Worm (Caenorhabditis elegans): ENCODE data around the gene R02D5.9.

DNA sequence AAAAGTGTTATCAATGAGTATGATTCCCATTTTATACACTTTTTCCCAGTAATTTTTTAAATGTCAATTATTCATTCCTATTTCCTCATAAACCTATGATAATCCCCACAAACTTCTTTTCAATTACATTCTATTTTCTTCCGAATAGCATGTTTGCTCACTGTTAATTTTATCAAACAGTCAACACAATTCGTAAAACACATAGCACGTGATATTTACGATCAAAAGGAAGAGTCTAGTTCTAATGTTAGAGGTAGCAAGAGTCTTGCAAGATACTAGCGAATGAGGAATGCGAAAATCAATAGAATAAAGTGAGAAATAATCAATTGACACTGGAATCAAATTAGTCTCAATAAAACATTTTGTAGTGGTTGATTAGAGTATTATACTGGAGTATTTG, 28.4 kb upstream of the R02D5.9 start:
- no peak for TF ChIP-seq nhr-237 (tag; optimal IDR thresholded peaks at IDR 0.05)
- no peak for TF ChIP-seq nhr-28 (tag; optimal IDR thresholded peaks at IDR 0.05)
- TF ChIP-seq ceh-39 (tag; optimal IDR thresholded peaks at IDR 0.05) = no peak
- TF ChIP-seq nhr-76 (tag; optimal IDR thresholded peaks at IDR 0.05) = no peak
- no peak for TF ChIP-seq ces-1 (GFP tag; optimal IDR thresholded peaks at IDR 0.05)
- no peak for TF ChIP-seq sem-2 (GFP tag; optimal IDR thresholded peaks at IDR 0.05)
- no peak for TF ChIP-seq lsy-2 (tag; optimal IDR thresholded peaks at IDR 0.05)
- TF ChIP-seq unc-62 (GFP tag; optimal IDR thresholded peaks at IDR 0.05) = no peak
- no peak for TF ChIP-seq lin-13 (tag; optimal IDR thresholded peaks at IDR 0.05)
- TF ChIP-seq snpc-4 (tag; optimal IDR thresholded peaks at IDR 0.05) = no peak

All from whole organism, mixed stage, embryonic.